Worm (Caenorhabditis elegans): ENCODE results near the gene D1054.19.

The D1054.19 gene

DNA sequence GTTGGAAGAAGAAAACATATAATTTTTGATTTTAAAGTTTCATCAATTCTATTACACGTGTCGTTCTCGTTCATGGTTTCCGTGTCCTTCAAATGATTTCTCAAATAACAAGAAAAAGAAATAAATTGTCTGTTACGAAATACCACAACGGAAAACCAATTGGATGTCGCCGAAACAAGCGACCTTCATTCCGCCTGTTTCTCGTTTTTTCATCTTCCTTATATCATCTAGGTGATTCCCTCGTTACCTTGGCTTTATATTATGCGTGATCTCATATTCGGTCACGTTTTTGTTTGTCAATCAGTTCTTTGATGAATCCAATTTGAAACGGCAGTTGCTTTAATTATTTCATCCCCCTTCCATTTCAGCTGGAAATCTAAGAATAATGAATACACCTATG lies 38.5 kb upstream of the D1054.19 start (continued):
- no peak for TF ChIP-seq ceh-88 (GFP tag; IDR thresholded peaks at IDR 0.05)
- no peak for TF ChIP-seq F16B12.6 (tag; optimal IDR thresholded peaks at IDR 0.05)
- TF ChIP-seq unc-86 (tag; optimal IDR thresholded peaks at IDR 0.05): no peak
- no peak for TF ChIP-seq ama-1 (optimal IDR thresholded peaks at IDR 0.05)
- no peak for TF ChIP-seq nhr-76 (tag; optimal IDR thresholded peaks at IDR 0.05)
- no peak for TF ChIP-seq nhr-11 (tag; optimal IDR thresholded peaks at IDR 0.05)
- no peak for TF ChIP-seq tlp-1 (tag; optimal IDR thresholded peaks at IDR 0.05)
- no peak for TF ChIP-seq nhr-28 (tag; optimal IDR thresholded peaks at IDR 0.05)
- no peak for TF ChIP-seq mab-9 (GFP tag; IDR thresholded peaks at IDR 0.05)
- no peak for TF ChIP-seq hlh-4 (tag; optimal IDR thresholded peaks at IDR 0.05)
- TF ChIP-seq mep-1 (tag; optimal IDR thresholded peaks at IDR 0.05): no peak
- TF ChIP-seq dpl-1 (GFP tag; optimal IDR thresholded peaks at IDR 0.05): no peak
- TF ChIP-seq aha-1 (tag; optimal IDR thresholded peaks at IDR 0.05): no peak
- no peak for TF ChIP-seq sptf-1 (tag; optimal IDR thresholded peaks at IDR 0.05)
- TF ChIP-seq fkh-8 (tag; optimal IDR thresholded peaks at IDR 0.05): no peak
- peak; percentile 39 for TF ChIP-seq xbp-1 (tag; optimal IDR thresholded peaks at IDR 0.05)

DNA sequence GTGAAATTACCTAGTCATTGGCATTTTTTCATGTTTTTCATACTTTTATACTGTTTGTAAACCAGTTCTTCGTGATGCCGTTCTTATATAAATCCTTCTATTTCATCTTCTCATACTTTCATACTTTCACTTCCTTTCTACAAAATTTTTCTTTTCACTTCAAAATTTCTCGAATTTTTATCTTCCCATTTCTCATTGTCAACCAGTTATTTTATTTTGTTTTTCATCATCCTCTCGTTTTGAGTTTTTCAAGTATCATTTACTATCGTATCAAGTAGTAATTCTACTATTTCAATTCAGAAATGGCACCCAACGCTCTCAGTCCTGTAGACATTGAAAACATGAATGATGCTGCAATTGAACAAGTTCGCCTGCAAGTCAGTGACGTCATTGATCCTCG lies 36.9 kb upstream of the D1054.19 start, which contains the start of gene F28H7.8:
F28H7.8 (plus strand) TSS at position 301 of the 400 bp plus-strand sequence.
- peak; percentile 61 for TF ChIP-seq nhr-85 (tag)
- no peak for TF ChIP-seq nhr-47 (tag; optimal IDR thresholded peaks at IDR 0.05)

DNA sequence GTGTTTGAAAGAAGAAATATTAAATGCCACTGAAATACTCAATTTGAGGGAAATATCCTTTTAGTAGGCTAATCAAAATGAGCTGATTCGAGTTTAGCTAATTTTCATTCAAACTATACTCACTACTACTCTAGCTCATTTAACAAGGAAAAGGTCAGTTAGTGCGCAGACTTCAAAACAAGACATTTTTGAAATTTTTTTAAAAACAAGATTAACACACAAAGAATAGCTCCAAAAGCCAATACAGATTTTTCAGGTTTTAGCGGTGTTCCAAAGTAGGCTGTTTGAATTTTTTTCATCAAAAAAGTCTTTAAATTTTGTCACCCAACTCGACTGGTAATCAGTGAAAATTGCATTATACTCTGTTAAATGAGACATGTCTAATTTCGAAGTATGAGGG lies 34.8 kb upstream of the D1054.19 start:
- TF ChIP-seq nhr-237 (tag; optimal IDR thresholded peaks at IDR 0.05) (no peak), nhr-77 (tag; optimal IDR thresholded peaks at IDR 0.05) (no peak), unc-86 (tag; optimal IDR thresholded peaks at IDR 0.05) (no peak), lin-15B (tag; optimal IDR thresholded peaks at IDR 0.05) (no peak), lin-35 (GFP tag; optimal IDR thresholded peaks at IDR 0.05) (no peak), tlp-1 (tag; optimal IDR thresholded peaks at IDR 0.05) (no peak), F16B12.6 (tag; optimal IDR thresholded peaks at IDR 0.05) (no peak), fos-1 (tag; optimal IDR thresholded peaks at IDR 0.05) (no peak), mef-2 (tag; optimal IDR thresholded peaks at IDR 0.05) (no peak), pax-3 (tag; optimal IDR thresholded peaks at IDR 0.05) (no peak), sptf-1 (tag; optimal IDR thresholded peaks at IDR 0.05) (no peak), jun-1 (tag; optimal IDR thresholded peaks at IDR 0.05) (no peak), ces-1 (GFP tag; optimal IDR thresholded peaks at IDR 0.05) (no peak), unc-62 (GFP tag; optimal IDR thresholded peaks at IDR 0.05) (no peak), elt-3 (tag; optimal IDR thresholded peaks at IDR 0.05) (no peak)

DNA sequence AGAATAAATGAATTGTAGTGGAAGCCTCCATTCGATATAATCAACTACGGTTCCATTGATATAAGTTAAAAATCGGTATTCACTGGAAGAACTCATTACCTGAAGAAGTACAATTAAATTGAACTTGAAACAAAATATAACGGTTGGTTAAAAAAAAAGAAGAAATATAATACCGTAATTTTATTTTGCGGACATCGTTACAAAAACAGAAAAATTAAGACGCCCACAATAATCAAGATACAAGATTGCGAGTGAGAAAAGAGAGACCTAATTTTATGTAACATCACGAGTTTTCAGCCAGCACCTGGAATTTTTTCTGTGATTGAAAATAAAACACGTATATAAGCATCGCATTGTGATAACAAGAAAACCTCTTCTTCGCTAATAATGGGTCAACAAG lies 32.9 kb upstream of the D1054.19 start, which contains the start of gene sre-6:
sre-6 (minus strand) TSS at position 101 of the 400 bp plus-strand sequence.
- TF ChIP-seq efl-1 (optimal IDR thresholded peaks at IDR 0.05): no peak
- TF ChIP-seq efl-1 (GFP tag; optimal IDR thresholded peaks at IDR 0.05 in 1 of 2): peak in 1 of 2 experiments; percentile 8
- peak; percentile 26 for TF ChIP-seq elt-2 (tag; optimal IDR thresholded peaks at IDR 0.05)
- no peak for TF ChIP-seq mep-1 (tag; optimal IDR thresholded peaks at IDR 0.05)

DNA sequence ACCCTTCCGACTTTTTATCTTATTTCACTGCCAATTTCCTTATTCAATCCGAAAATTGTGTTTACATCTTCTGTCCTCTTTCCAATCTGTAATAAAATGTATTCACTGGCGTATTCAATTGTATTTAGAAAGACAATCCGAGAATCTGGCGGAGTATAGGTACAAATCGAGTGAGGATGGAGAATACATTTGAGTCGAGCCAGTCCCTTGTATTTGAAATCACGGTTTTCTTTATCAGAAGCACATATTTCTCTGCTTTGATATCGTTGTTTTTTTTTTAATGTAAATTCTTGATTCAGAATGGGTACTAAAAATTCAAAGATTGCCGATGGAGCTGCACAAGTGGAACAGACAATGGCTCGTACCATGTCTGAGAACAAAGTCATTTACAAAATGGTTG lies 31.5 kb upstream of the D1054.19 start, which contains the start of gene ocr-1:
ocr-1 (plus strand) TSS at position 301 of the 400 bp plus-strand sequence.
- TF ChIP-seq unc-62 (GFP tag; optimal IDR thresholded peaks at IDR 0.05) (no peak), mdl-1 (tag; optimal IDR thresholded peaks at IDR 0.05) (no peak), C16A3.4 (tag; optimal IDR thresholded peaks at IDR 0.05) (no peak), nhr-237 (tag; optimal IDR thresholded peaks at IDR 0.05) (no peak), ces-1 (GFP tag; optimal IDR thresholded peaks at IDR 0.05) (no peak), Y116A8C.19 (tag; optimal IDR thresholded peaks at IDR 0.05; ENCODE audit: borderline replicate concordance) (no peak), sox-4 (tag; optimal IDR thresholded peaks at IDR 0.05) (no peak), fkh-8 (tag; optimal IDR thresholded peaks at IDR 0.05) (no peak), nhr-12 (tag; optimal IDR thresholded peaks at IDR 0.05) (no peak), nhr-76 (tag; optimal IDR thresholded peaks at IDR 0.05) (no peak), xbp-1 (tag; optimal IDR thresholded peaks at IDR 0.05) (no peak), jun-1 (tag; optimal IDR thresholded peaks at IDR 0.05) (no peak), nhr-11 (tag; optimal IDR thresholded peaks at IDR 0.05) (no peak), hlh-4 (tag; optimal IDR thresholded peaks at IDR 0.05) (no peak), mep-1 (tag; optimal IDR thresholded peaks at IDR 0.05) (no peak), zip-4 (GFP tag; optimal IDR thresholded peaks at IDR 0.05) (no peak)

All from whole organism, L1 larva.